Fruit fly (Drosophila melanogaster) whole organism, pupa: ENCODE data around the gene CG3308.

ENCODE experiments used
- CG10348 ChIP-seq: fragments of 200-800 bp; sonication (Bioruptor generic); IDR thresholded peaks from 2 replicates; pipeline ENCODE4 v1.3.6; 2022; ENCODE audit warnings: missing biosample characterization, missing genetic modification characterization
- CG12605 ChIP-seq: fragments of 200-800 bp; sonication (Bioruptor generic); IDR thresholded peaks from 2 replicates; pipeline ENCODE4 v1.3.6; 2022; ENCODE audit warnings: missing biosample characterization, missing genetic modification characterization
- CG13204 ChIP-seq: fragments of 200-800 bp; sonication (Bioruptor generic); optimal IDR thresholded peaks from 2 replicates; lab custom pipeline; 2018; ENCODE audit warnings: missing biosample characterization, mild to moderate bottlenecking, missing genetic modification characterization, moderate library complexity
- CG14655 ChIP-seq: fragments of 200-800 bp; sonication (Bioruptor generic); optimal IDR thresholded peaks from 3 replicates; lab custom pipeline; 2017; ENCODE audit warnings: mild to moderate bottlenecking, missing biosample characterization, missing genetic modification reagents, missing genetic modification characterization
- CG15710 ChIP-seq: fragments of 200-800 bp; sonication (Bioruptor generic); optimal IDR thresholded peaks from 2 replicates; lab custom pipeline; 2018; ENCODE audit warnings: missing biosample characterization, mild to moderate bottlenecking, missing genetic modification characterization, moderate library complexity
- CG17806 ChIP-seq: fragments of 200-800 bp; sonication (Bioruptor generic); optimal IDR thresholded peaks from 2 replicates; lab custom pipeline; 2018; ENCODE audit warnings: missing biosample characterization, mild to moderate bottlenecking, missing genetic modification characterization, moderate library complexity
- CG32121 ChIP-seq: fragments of 200-800 bp; sonication (Bioruptor generic); IDR thresholded peaks from 2 replicates; pipeline ENCODE4 v1.3.6; 2022; ENCODE audit warnings: missing biosample characterization, missing genetic modification characterization
- CG34367 ChIP-seq: fragments of 200-800 bp; sonication (Bioruptor generic); optimal IDR thresholded peaks from 2 replicates; lab custom pipeline; 2018; ENCODE audit warnings: missing biosample characterization, mild to moderate bottlenecking, missing genetic modification characterization
- CG4496 ChIP-seq: fragments of 200-800 bp; sonication (Bioruptor generic); IDR thresholded peaks from 3 replicates; pipeline ENCODE4 v1.3.6; 2022; ENCODE audit warnings: missing biosample characterization, missing genetic modification characterization
- CG8159 ChIP-seq: fragments of 200-800 bp; sonication (Bioruptor generic); optimal IDR thresholded peaks from 3 replicates; lab custom pipeline; 2018; ENCODE audit warnings: missing biosample characterization, mild to moderate bottlenecking, missing genetic modification characterization, moderate library complexity
- CG8301 ChIP-seq: fragments of 200-800 bp; sonication (Bioruptor generic); optimal IDR thresholded peaks from 2 replicates; lab custom pipeline; 2018; ENCODE audit warnings: missing biosample characterization, mild to moderate bottlenecking, missing genetic modification characterization
- CG9948 ChIP-seq: fragments of 200-800 bp; sonication (Bioruptor generic); optimal IDR thresholded peaks from 2 replicates; lab custom pipeline; 2018; ENCODE audit warnings: missing biosample characterization, mild to moderate bottlenecking, missing genetic modification characterization, moderate library complexity
- D1 ChIP-seq: fragments of 200-800 bp; sonication (Bioruptor generic); optimal IDR thresholded peaks from 2 replicates; lab custom pipeline; 2018; ENCODE audit warnings: missing biosample characterization, mild to moderate bottlenecking, missing genetic modification characterization, moderate library complexity
- EcR ChIP-seq: fragments of 200-800 bp; sonication (Bioruptor generic); optimal IDR thresholded peaks from 3 replicates; lab custom pipeline; 2019; ENCODE audit warnings: missing biosample characterization, missing genetic modification characterization, mild to moderate bottlenecking, moderate library complexity, missing genetic modification reagents
- Ets98B ChIP-seq: fragments of 200-800 bp; sonication (Bioruptor generic); IDR thresholded peaks from 2 replicates; pipeline ENCODE4 v1.3.6; 2022; ENCODE audit warnings: missing biosample characterization, missing genetic modification characterization
- Pif1A ChIP-seq: fragments of 200-800 bp; sonication (Bioruptor generic); optimal IDR thresholded peaks from 3 replicates; lab custom pipeline; 2016; ENCODE audit warnings: missing biosample characterization, missing genetic modification characterization
- Pif1B ChIP-seq: fragments of 200-800 bp; sonication (Bioruptor generic); optimal IDR thresholded peaks from 3 replicates; lab custom pipeline; 2016; ENCODE audit warnings: missing biosample characterization, missing genetic modification characterization
- Snoo ChIP-seq: fragments of 200-800 bp; sonication (Bioruptor generic); optimal IDR thresholded peaks from 3 replicates; lab custom pipeline; 2017; ENCODE audit warnings: missing biosample characterization, mild to moderate bottlenecking, missing genetic modification characterization, inconsistent platforms
- fd96Ca ChIP-seq: fragments of 200-800 bp; sonication (Bioruptor generic); IDR thresholded peaks from 3 replicates; pipeline ENCODE4 v1.3.6; 2022; ENCODE audit warnings: missing biosample characterization, missing genetic modification characterization
- gl ChIP-seq: fragments of 200-800 bp; sonication (Bioruptor generic); optimal IDR thresholded peaks from 2 replicates; lab custom pipeline; 2018; ENCODE audit warnings: missing biosample characterization, mild to moderate bottlenecking, missing genetic modification characterization
- rn ChIP-seq: fragments of 200-800 bp; sonication (Bioruptor generic); IDR thresholded peaks from 2 replicates; pipeline ENCODE4 v1.3.6; 2022; ENCODE audit warnings: missing biosample characterization, missing genetic modification characterization

CG3308 gene

DNA sequence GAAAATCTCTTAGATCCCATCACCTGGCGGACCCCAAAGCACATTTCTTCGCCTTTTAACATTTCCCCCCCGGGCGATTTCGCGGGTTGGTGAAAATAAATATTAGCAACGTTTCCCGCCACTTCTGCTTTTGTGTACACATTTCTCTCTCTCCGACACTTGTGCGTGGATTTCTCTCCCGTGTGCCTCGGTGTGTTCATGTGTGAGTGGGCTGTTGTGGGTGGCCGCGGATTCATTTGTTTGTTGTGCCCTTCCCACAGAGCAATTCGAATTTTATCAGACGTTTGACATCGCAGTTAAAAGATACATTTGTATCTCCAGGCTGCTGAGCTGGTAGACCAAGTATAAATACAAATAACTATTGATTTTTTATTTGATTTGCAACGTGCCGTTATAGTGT lies 49.4 kb downstream of the CG3308 start:
- TF ChIP-seq Snoo (tag; lab: Kevin White, UChicago) (peak; percentile 50), CG12605 (GFP tag; lab: Robert Waterston, UW) (peak; percentile 34; the same call in 1 of the 2 replicates), CG34367 (no peak), Ets98B (peak; percentile 83), CG13204 (GFP tag; lab: Kevin White, UChicago) (peak; percentile 21), CG32121 (GFP tag; lab: Robert Waterston, UW) (peak; percentile 71), CG8159 (no peak), gl (tag; lab: Kevin White, UChicago) (no peak), Pif1A (GFP tag; lab: Kevin White, UChicago) (no peak), CG4496 (GFP tag; lab: Robert Waterston, UW) (peak; percentile 52; the same call in 2 of the 3 replicates), CG8301 (tag; lab: Kevin White, UChicago) (peak; percentile 43), rn (no peak), CG14655 (GFP tag; lab: Kevin White, UChicago) (no peak), fd96Ca (GFP tag; lab: Robert Waterston, UW) (peak; percentile 83)

DNA sequence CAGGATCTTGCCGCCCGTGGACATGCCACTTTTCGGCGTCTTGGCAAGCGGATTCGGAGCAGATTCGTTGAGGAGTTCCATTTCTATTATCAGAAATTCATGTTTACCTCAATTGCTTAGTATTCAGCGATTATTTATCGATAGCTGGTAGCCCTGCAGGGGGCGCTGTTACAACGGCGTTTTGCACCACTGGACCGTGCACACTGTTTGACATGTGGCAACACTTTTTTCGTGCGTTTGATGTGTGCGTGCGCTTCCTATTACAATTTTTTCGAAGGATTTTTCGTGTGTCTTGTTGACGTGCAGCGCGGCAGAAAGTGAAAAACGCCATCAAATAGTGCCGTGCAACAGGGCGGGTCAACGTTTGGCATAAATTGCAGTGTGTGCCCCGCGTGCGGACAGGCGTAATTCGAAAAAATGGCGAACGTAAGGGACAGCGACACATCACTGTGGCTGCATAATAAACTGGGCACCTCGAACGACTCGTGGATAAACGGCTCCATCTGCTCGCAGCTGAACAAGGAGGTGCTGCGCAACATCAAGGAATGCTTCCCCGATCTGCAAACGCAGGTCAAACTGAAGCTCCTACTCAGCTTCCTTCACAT lies 50.1 kb downstream of the CG3308 start, which contains the start of the genes CG3337 and Nelf-A:
CG3337 (minus strand) TSS at position 132 of the 605 bp plus-strand sequence.
Nelf-A (plus strand) TSS at position 252 of the 605 bp plus-strand sequence.
- TF ChIP-seq fd96Ca (GFP tag; lab: Robert Waterston, UW) (0 out of 3 replicates have a peak, but pooled peaks have one; percentile 21), CG15710 (peak; percentile 41), D1 (no peak), EcR (GFP tag; lab: Kevin White, UChicago) (no peak), CG10348 (GFP tag; lab: Robert Waterston, UW) (no peak), CG8159 (no peak), Snoo (tag; lab: Kevin White, UChicago) (peak; percentile 53), CG34367 (peak; percentile 13), Pif1B (GFP tag; lab: Kevin White, UChicago) (no peak), CG8301 (tag; lab: Kevin White, UChicago) (no peak), gl (tag; lab: Kevin White, UChicago) (no peak), Pif1A (GFP tag; lab: Kevin White, UChicago) (no peak), rn (peak; percentile 38; the same call in 1 of the 2 replicates), CG17806 (no peak), CG9948 (no peak), CG32121 (GFP tag; lab: Robert Waterston, UW) (no peak), CG4496 (GFP tag; lab: Robert Waterston, UW) (peak; percentile 77), CG14655 (GFP tag; lab: Kevin White, UChicago) (no peak), Ets98B (peak; percentile 48), CG13204 (GFP tag; lab: Kevin White, UChicago) (no peak), CG12605 (GFP tag; lab: Robert Waterston, UW) (0 out of 2 replicates have a peak, but pooled peaks have one; percentile 13)
